Worm (Caenorhabditis elegans) whole organism, young adult: ENCODE results near the gene F22F7.3.

Source experiments
- C17E4.6 ChIP-seq: fragments of 200-800 bp; sonication (Bioruptor generic); IDR thresholded peaks from 2 replicates; pipeline ENCODE4 v1.3.6; 2022; ENCODE audit warnings: missing genetic modification reagents, missing genetic modification characterization, missing compliant biosample characterization
- F10E7.11 ChIP-seq: sonication (generic microtip); optimal IDR thresholded peaks from 2 replicates; lab custom pipeline; 2017; ENCODE audit warnings: mild to moderate bottlenecking, missing genetic modification characterization, moderate library complexity, missing compliant biosample characterization
- bed-1 ChIP-seq: fragments of 200-800 bp; sonication (Bioruptor generic); IDR thresholded peaks from 2 replicates; pipeline ENCODE4 v1.3.6; 2022; ENCODE audit warnings: missing genetic modification reagents, missing genetic modification characterization, missing compliant biosample characterization
- gei-17 ChIP-seq: fragments of 200-800 bp; sonication (Bioruptor generic); optimal IDR thresholded peaks from 2 replicates; lab custom pipeline; 2018; ENCODE audit warnings: mild to moderate bottlenecking, missing genetic modification characterization, missing compliant biosample characterization
- him-1 ChIP-seq: sonication (generic microtip); optimal IDR thresholded peaks from 2 replicates; lab custom pipeline; 2016; ENCODE audit warnings: missing genotype, missing genetic modification reagents, missing genetic modification characterization, missing compliant biosample characterization
- hlh-12 ChIP-seq: sonication (generic microtip); optimal IDR thresholded peaks from 2 replicates; lab custom pipeline; 2016; ENCODE audit warnings: missing genetic modification characterization, missing compliant biosample characterization
- lin-40 ChIP-seq: sonication (generic microtip); optimal IDR thresholded peaks from 2 replicates; lab custom pipeline; 2016; ENCODE audit warnings: missing genetic modification characterization, mild to moderate bottlenecking, missing compliant biosample characterization, missing genotype, missing genetic modification reagents
- lir-1 ChIP-seq: fragments of 200-800 bp; sonication (Bioruptor generic); conservative IDR thresholded peaks from 2 replicates; pipeline ENCODE4 v1.3.6; 2022; ENCODE audit warnings: missing genetic modification reagents, missing genetic modification characterization, missing compliant biosample characterization
- mcd-1 ChIP-seq: fragments of 200-800 bp; sonication (Bioruptor generic); IDR thresholded peaks from 2 replicates; pipeline ENCODE4 v1.3.6; 2022; ENCODE audit warnings: missing genetic modification reagents, missing genetic modification characterization, missing compliant biosample characterization
- repo-1 ChIP-seq: sonication (generic microtip); optimal IDR thresholded peaks from 2 replicates; lab custom pipeline; 2017; ENCODE audit warnings: mild to moderate bottlenecking, missing genetic modification characterization, missing compliant biosample characterization
- tbp1 ChIP-seq: fragments of 200-800 bp; sonication (Bioruptor generic); optimal IDR thresholded peaks from 2 replicates; lab custom pipeline; 2018; ENCODE audit warnings: mild to moderate bottlenecking, missing genetic modification characterization, missing compliant biosample characterization
- unc-62 ChIP-seq: fragments of 150-350 bp; optimal IDR thresholded peaks from 2 replicates; lab custom pipeline; 2014; ENCODE audit warnings: missing biosample characterization, missing genetic modification reagents, missing genetic modification characterization
- ztf-28 ChIP-seq: fragments of 200-800 bp; sonication (Bioruptor generic); IDR thresholded peaks from 2 replicates; pipeline ENCODE4 v1.3.6; 2022; ENCODE audit warnings: missing genetic modification reagents, missing genetic modification characterization, missing compliant biosample characterization

- no peak for TF ChIP-seq lin-40 (tag; lab: Kevin White, UChicago)
- no peak for TF ChIP-seq him-1 (tag; lab: Kevin White, UChicago)
- TF ChIP-seq ztf-28: no peak
- no peak for TF ChIP-seq mcd-1 (GFP tag; lab: Robert Waterston, UW)
- no peak for TF ChIP-seq repo-1 (tag; lab: Kevin White, UChicago)
- no peak for TF ChIP-seq bed-1 (GFP tag; lab: Robert Waterston, UW)
- TF ChIP-seq tbp1: no peak
- no peak for TF ChIP-seq lir-1
- TF ChIP-seq hlh-12: no peak
- TF ChIP-seq unc-62 (GFP tag; lab: Kevin White, UChicago): no peak
- TF ChIP-seq F10E7.11 (tag; lab: Kevin White, UChicago): no peak
- TF ChIP-seq C17E4.6 (GFP tag; lab: Robert Waterston, UW): no peak
- TF ChIP-seq gei-17 (GFP tag; lab: Kevin White, UChicago): no peak
Observed at ce11 chrV:2156830-2157229, 46.4 kb downstream of the F22F7.3 start, which contains the start of gene srbc-22.
